Fruit fly (Drosophila melanogaster) whole organism, prepupa: Measurements from ENCODE around the gene CG15719.

Experiments used
- Blimp-1 ChIP-seq: fragments of 200-800 bp; sonication (Bioruptor generic); optimal IDR thresholded peaks from 3 replicates; lab custom pipeline; 2017; ENCODE audit warnings: missing biosample characterization, missing genetic modification characterization, mild to moderate bottlenecking, moderate library complexity, missing genetic modification reagents
- CG11294 ChIP-seq: fragments of 200-800 bp; sonication (Bioruptor generic); IDR thresholded peaks from 2 replicates; pipeline ENCODE4 v1.3.6; 2022; ENCODE audit warnings: missing biosample characterization, missing genetic modification characterization
- CG11762 ChIP-seq: fragments of 200-800 bp; sonication (Bioruptor generic); optimal IDR thresholded peaks from 3 replicates; lab custom pipeline; 2016; ENCODE audit warnings: missing biosample characterization, missing genetic modification characterization; ENCODE audit not compliant: insufficient read depth
- CG11902 ChIP-seq: fragments of 200-800 bp; sonication (Bioruptor generic); optimal IDR thresholded peaks from 3 replicates; lab custom pipeline; 2016; ENCODE audit warnings: missing biosample characterization, missing genetic modification characterization
- CG15336 ChIP-seq: fragments of 200-800 bp; sonication (Bioruptor generic); IDR thresholded peaks from 2 replicates; pipeline ENCODE4 v1.3.6; 2022; ENCODE audit warnings: missing biosample characterization, missing genetic modification characterization
- CG16779 ChIP-seq: fragments of 200-800 bp; sonication (Bioruptor generic); optimal IDR thresholded peaks from 3 replicates; lab custom pipeline; 2017; ENCODE audit warnings: missing biosample characterization, mild to moderate bottlenecking, missing genetic modification characterization
- CG31627 ChIP-seq: fragments of 200-800 bp; sonication (Bioruptor generic); optimal IDR thresholded peaks from 3 replicates; lab custom pipeline; 2016; ENCODE audit warnings: missing biosample characterization, missing genetic modification characterization
- CG32006 ChIP-seq: fragments of 200-800 bp; sonication (Bioruptor generic); optimal IDR thresholded peaks from 3 replicates; lab custom pipeline; 2017; ENCODE audit warnings: missing biosample characterization, mild to moderate bottlenecking, missing genetic modification characterization
- CG34406 ChIP-seq: fragments of 200-800 bp; sonication (Bioruptor generic); optimal IDR thresholded peaks from 3 replicates; lab custom pipeline; 2016; ENCODE audit warnings: missing biosample characterization, missing genetic modification characterization
- CG6792 ChIP-seq: fragments of 200-800 bp; sonication (Bioruptor generic); optimal IDR thresholded peaks from 3 replicates; lab custom pipeline; 2016; ENCODE audit warnings: missing biosample characterization, missing genetic modification characterization
- CG7368 ChIP-seq: fragments of 200-800 bp; sonication (Bioruptor generic); optimal IDR thresholded peaks from 3 replicates; lab custom pipeline; 2016; ENCODE audit warnings: missing biosample characterization, missing genetic modification characterization
- CG8319 ChIP-seq: fragments of 200-800 bp; sonication (Bioruptor generic); optimal IDR thresholded peaks from 3 replicates; lab custom pipeline; 2016; ENCODE audit warnings: missing biosample characterization, missing genetic modification characterization
- CG8632 ChIP-seq: fragments of 200-800 bp; sonication (Bioruptor generic); optimal IDR thresholded peaks from 3 replicates; lab custom pipeline; 2016; ENCODE audit warnings: missing biosample characterization, missing genetic modification characterization
- CG9139 ChIP-seq: fragments of 200-800 bp; sonication (Bioruptor generic); optimal IDR thresholded peaks from 3 replicates; lab custom pipeline; 2017; ENCODE audit warnings: missing biosample characterization, mild to moderate bottlenecking, missing genetic modification characterization
- Eip78C ChIP-seq: fragments of 200-800 bp; sonication (Bioruptor generic); peaks from one replicate; lab custom pipeline; 2016; ENCODE audit warnings: missing biosample characterization, missing genetic modification characterization
- Eip93F ChIP-seq: fragments of 200-800 bp; sonication (Bioruptor generic); optimal IDR thresholded peaks from 2 replicates; lab custom pipeline; 2016; ENCODE audit warnings: missing biosample characterization, mild to moderate bottlenecking, missing genetic modification characterization
- Ets21C ChIP-seq: fragments of 200-800 bp; sonication (Bioruptor generic); optimal IDR thresholded peaks from 3 replicates; lab custom pipeline; 2016; ENCODE audit warnings: missing biosample characterization, missing genetic modification characterization
- Ets96B ChIP-seq: fragments of 200-800 bp; optimal IDR thresholded peaks from 2 replicates; lab custom pipeline; 2019; ENCODE audit warnings: missing biosample characterization, mild to moderate bottlenecking, missing genetic modification characterization, moderate library complexity
- Gug ChIP-seq: fragments of 200-800 bp; sonication (Bioruptor generic); IDR thresholded peaks from 2 replicates; pipeline ENCODE4 v1.3.6; 2022; ENCODE audit warnings: missing biosample characterization, missing genetic modification characterization
- Hr39 ChIP-seq: fragments of 200-800 bp; sonication (Bioruptor generic); optimal IDR thresholded peaks from 2 replicates; lab custom pipeline; 2016; ENCODE audit warnings: missing biosample characterization, missing genetic modification characterization
- Lpt ChIP-seq: fragments of 200-800 bp; sonication (Bioruptor generic); optimal IDR thresholded peaks from 3 replicates; lab custom pipeline; 2016; ENCODE audit warnings: missing biosample characterization, missing genetic modification characterization
- Met ChIP-seq: fragments of 200-800 bp; sonication (Bioruptor generic); optimal IDR thresholded peaks from 3 replicates; lab custom pipeline; 2016; ENCODE audit warnings: missing biosample characterization, missing genetic modification characterization
- Smox ChIP-seq: fragments of 200-800 bp; sonication (Bioruptor generic); optimal IDR thresholded peaks from 3 replicates; lab custom pipeline; 2016; ENCODE audit warnings: missing biosample characterization, missing genetic modification characterization
- Sox102F ChIP-seq: fragments of 200-800 bp; sonication (Bioruptor generic); optimal IDR thresholded peaks from 2 replicates; lab custom pipeline; 2016; ENCODE audit warnings: missing biosample characterization, mild to moderate bottlenecking, missing genetic modification characterization
- Sox15 ChIP-seq: fragments of 200-800 bp; sonication (Bioruptor generic); optimal IDR thresholded peaks from 3 replicates; lab custom pipeline; 2016; ENCODE audit warnings: missing biosample characterization, missing genetic modification characterization
- cyc ChIP-seq: fragments of 200-800 bp; sonication (Bioruptor generic); optimal IDR thresholded peaks from 3 replicates; lab custom pipeline; 2016; ENCODE audit warnings: missing biosample characterization, missing genetic modification characterization
- esn ChIP-seq: fragments of 200-800 bp; sonication (Bioruptor generic); optimal IDR thresholded peaks from 2 replicates; lab custom pipeline; 2016; ENCODE audit warnings: missing biosample characterization, mild to moderate bottlenecking, missing genetic modification characterization, moderate library complexity
- fd59A ChIP-seq: fragments of 200-800 bp; sonication (Bioruptor generic); optimal IDR thresholded peaks from 2 replicates; lab custom pipeline; 2017; ENCODE audit warnings: missing biosample characterization, mild to moderate bottlenecking, missing genetic modification characterization, missing genetic modification reagents
- fd85E ChIP-seq: fragments of 200-800 bp; sonication (Bioruptor generic); optimal IDR thresholded peaks from 3 replicates; lab custom pipeline; 2016; ENCODE audit warnings: missing biosample characterization, missing genetic modification characterization
- fkh ChIP-seq: fragments of 200-800 bp; sonication (Bioruptor generic); optimal IDR thresholded peaks from 3 replicates; lab custom pipeline; 2017; ENCODE audit warnings: missing biosample characterization, mild to moderate bottlenecking, missing genetic modification characterization, moderate library complexity
- lz ChIP-seq: fragments of 200-800 bp; sonication (Bioruptor generic); optimal IDR thresholded peaks from 3 replicates; lab custom pipeline; 2016; ENCODE audit warnings: missing biosample characterization, missing genetic modification characterization
- net ChIP-seq: fragments of 200-800 bp; sonication (Bioruptor generic); optimal IDR thresholded peaks from 3 replicates; lab custom pipeline; 2016; ENCODE audit warnings: missing biosample characterization, missing genetic modification characterization
- pdm3 ChIP-seq: fragments of 200-800 bp; sonication (Bioruptor generic); optimal IDR thresholded peaks from 3 replicates; lab custom pipeline; 2016; ENCODE audit warnings: missing biosample characterization, missing genetic modification characterization
- ss ChIP-seq, 2 experiments: fragments of 200-800 bp; sonication (Bioruptor generic); optimal IDR thresholded peaks; 2 replicates in 1 of 2; 3 replicates in 1 of 2; lab custom pipeline; 2017 to 2018; ENCODE audit warnings: mild to moderate bottlenecking in 2 of 2, missing biosample characterization in 2 of 2, missing genetic modification characterization in 2 of 2, moderate library complexity in 1 of 2
- topi ChIP-seq: fragments of 200-800 bp; sonication (Bioruptor generic); optimal IDR thresholded peaks from 3 replicates; lab custom pipeline; 2016; ENCODE audit warnings: missing biosample characterization, missing genetic modification characterization
- vri ChIP-seq: fragments of 200-800 bp; sonication (Bioruptor generic); optimal IDR thresholded peaks from 3 replicates; lab custom pipeline; 2016; ENCODE audit warnings: missing biosample characterization, mild to moderate bottlenecking, missing genetic modification characterization

CG15719 gene

DNA sequence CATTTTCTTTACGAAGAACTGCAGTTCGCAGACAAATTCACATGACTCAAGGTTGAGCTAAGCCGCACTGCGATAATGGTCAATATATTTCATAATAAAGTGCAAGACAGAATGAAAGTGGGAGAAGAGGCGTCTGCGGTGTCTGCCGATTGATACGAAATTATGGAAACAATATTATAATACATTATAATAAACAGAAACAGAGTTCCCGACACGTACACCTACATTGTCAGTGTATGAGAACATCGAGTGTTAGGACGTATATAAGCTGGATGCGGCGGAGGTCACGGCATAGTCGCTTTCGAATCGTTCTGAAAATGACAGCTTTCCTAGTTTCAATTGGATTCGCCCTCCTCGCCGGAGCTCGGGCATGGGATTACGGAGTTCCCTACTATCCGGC, 34.3 kb downstream of the CG15719 start, which contains the start of gene CG15721:
Gene CG15721 (plus strand): TSS at position 301 of the 400 bp plus-strand sequence.
- no peak for TF ChIP-seq Sox15 (GFP tag; lab: Kevin White, UChicago)
- TF ChIP-seq Ets21C = no peak
- TF ChIP-seq CG9139 (GFP tag; lab: Kevin White, UChicago) = no peak
- no peak for TF ChIP-seq CG34406
- no peak for TF ChIP-seq CG16779 (tag; lab: Kevin White, UChicago)
- no peak for TF ChIP-seq Sox102F (GFP tag; lab: Kevin White, UChicago)
- no peak for TF ChIP-seq CG8632
- TF ChIP-seq net = no peak
- TF ChIP-seq vri (GFP tag; lab: Kevin White, UChicago) = no peak
- no peak for TF ChIP-seq fd59A (GFP tag; lab: Kevin White, UChicago)
- TF ChIP-seq CG11294 (GFP tag; lab: Robert Waterston, UW) = no peak
- TF ChIP-seq Hr39 = no peak
- no peak for TF ChIP-seq lz (GFP tag; lab: Kevin White, UChicago)

DNA sequence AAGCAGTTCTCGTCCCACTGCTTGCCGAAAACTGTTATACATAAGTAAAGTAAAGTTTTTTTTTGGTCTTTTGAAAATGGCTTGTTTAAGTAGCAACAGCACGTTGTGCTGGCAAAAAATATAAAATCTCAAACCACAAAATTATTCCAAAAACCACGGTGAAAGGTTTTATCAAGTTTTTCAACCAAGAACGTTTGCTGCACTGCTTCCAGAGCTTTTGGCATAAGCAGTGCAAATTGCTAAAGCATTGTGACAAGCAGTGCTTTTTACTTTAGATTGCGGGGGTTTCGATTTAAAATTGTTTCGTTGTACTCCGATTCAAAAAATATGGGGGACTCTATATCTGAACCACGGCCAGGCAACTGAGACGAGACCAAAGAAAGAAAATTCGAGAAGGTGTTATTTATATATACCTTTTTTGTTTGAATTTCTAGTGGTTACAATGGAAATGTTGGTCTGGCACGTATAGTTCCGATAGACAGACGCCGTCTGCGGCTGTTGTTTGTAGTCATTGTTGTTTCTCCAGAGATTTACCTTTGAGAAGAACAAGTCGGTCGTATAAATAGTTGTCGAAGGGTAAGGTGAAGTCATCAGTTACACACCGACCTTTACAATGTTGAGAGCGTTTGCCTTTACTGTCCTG, 37.3 kb downstream of the CG15719 start, which contains the start of gene Mur11Da:
Gene Mur11Da (plus strand): TSS at position 593 of the 643 bp plus-strand sequence.
- TF ChIP-seq CG15336 (GFP tag; lab: Robert Waterston, UW) = no peak
- TF ChIP-seq Blimp-1 (GFP tag; lab: Kevin White, UChicago) = no peak
- TF ChIP-seq esn (GFP tag; lab: Kevin White, UChicago) = no peak
- TF ChIP-seq CG11902 (GFP tag; lab: Kevin White, UChicago) = no peak
- no peak for TF ChIP-seq Met (GFP tag; lab: Kevin White, UChicago)
- TF ChIP-seq Lpt (GFP tag; lab: Kevin White, UChicago) = no peak
- TF ChIP-seq CG34406 = no peak
- TF ChIP-seq fd85E (GFP tag; lab: Kevin White, UChicago) = no peak
- TF ChIP-seq CG9139 (GFP tag; lab: Kevin White, UChicago) = no peak
- no peak for TF ChIP-seq vri (GFP tag; lab: Kevin White, UChicago)
- TF ChIP-seq pdm3 (GFP tag; lab: Kevin White, UChicago) = no peak
- no peak for TF ChIP-seq Eip78C (GFP tag; lab: Kevin White, UChicago)
- TF ChIP-seq Eip93F = no peak
- TF ChIP-seq Ets21C = no peak
- TF ChIP-seq CG6792 (GFP tag; lab: Kevin White, UChicago) = no peak

DNA sequence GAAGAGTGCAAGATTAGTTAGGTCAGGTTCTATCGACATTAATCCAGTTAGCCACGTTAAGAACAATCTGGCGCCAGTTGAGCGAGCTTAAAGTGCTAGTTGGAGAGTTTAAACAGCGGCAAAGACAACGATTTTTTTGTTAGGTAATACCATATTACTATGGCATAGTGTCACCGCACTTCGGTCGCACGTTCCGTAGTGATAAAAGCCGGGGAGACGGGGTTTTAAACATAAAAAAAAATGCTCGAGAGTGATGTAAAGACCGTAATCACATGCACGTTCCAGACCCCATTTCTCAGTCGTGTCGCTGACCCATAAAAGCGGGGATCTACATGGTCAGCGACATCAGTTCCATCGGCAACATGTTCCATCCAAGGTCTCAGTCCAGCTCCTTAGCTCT, 45.8 kb downstream of the CG15719 start, which contains the start of gene CG32642:
Gene CG32642 (plus strand): TSS at position 301 of the 400 bp plus-strand sequence.
- no peak for TF ChIP-seq fkh (GFP tag; lab: Kevin White, UChicago)
- TF ChIP-seq CG8319 (GFP tag; lab: Kevin White, UChicago) = no peak
- no peak for TF ChIP-seq CG6792 (GFP tag; lab: Kevin White, UChicago)
- TF ChIP-seq CG7368 (GFP tag; lab: Kevin White, UChicago) = no peak
- TF ChIP-seq Smox (GFP tag; lab: Kevin White, UChicago) = no peak
- TF ChIP-seq cyc (GFP tag; lab: Kevin White, UChicago) = no peak
- TF ChIP-seq CG11762 (GFP tag; lab: Kevin White, UChicago) = no peak
- TF ChIP-seq Gug (GFP tag; lab: Robert Waterston, UW) = no peak
- no peak for TF ChIP-seq CG32006
- TF ChIP-seq topi (GFP tag; lab: Kevin White, UChicago) = no peak
- no peak for TF ChIP-seq ss (GFP tag; optimal IDR thresholded peaks at IDR 0.05; lab: Kevin White, UChicago)
- TF ChIP-seq CG31627 (GFP tag; lab: Kevin White, UChicago) = no peak
- no peak for TF ChIP-seq Ets96B (tag; lab: Kevin White, UChicago)
